Fruit fly (Drosophila melanogaster): Measurements from ENCODE around the gene wake.

Gene wake

DNA sequence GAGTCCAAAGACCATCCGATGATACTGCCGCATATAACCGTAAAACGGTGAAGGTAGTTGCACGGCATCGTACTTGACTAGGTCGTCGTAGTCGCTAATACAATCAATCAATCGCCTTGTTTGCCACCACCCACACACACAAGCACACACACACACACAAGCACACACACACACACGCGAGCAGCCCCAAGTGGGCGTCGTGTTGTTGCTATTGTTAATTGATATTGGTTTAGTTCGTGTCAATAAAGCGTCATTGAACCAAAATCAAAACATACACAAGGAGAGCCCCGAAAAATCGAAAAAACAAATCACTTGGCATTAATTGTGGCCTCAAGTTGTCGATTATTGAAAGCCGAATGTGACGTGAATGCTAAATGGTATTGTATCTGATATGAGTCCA lies 43.2 kb upstream of the wake start (continued):
- peak; percentile 47; the same call in 1 of the 2 replicates for TF ChIP-seq CG17328 (GFP tag; IDR thresholded peaks at IDR 0.05)
- TF ChIP-seq sima (GFP tag; optimal IDR thresholded peaks at IDR 0.05), result no peak
- TF ChIP-seq CG11504 (tag; optimal IDR thresholded peaks at IDR 0.05), result peak; percentile 15
- TF ChIP-seq HLH3B (GFP tag; IDR thresholded peaks at IDR 0.05), result peak; percentile 59; the same call in 1 of the 2 replicates
- peak; percentile 59 for TF ChIP-seq CG15514 (GFP tag; optimal IDR thresholded peaks at IDR 0.05)
- TF ChIP-seq scrt (GFP tag; optimal IDR thresholded peaks at IDR 0.05), result peak; percentile 12
- peak; percentile 5 for TF ChIP-seq D19A (tag; optimal IDR thresholded peaks at IDR 0.05)
- peak; percentile 29 for TF ChIP-seq CG3281 (GFP tag; optimal IDR thresholded peaks at IDR 0.05)
- TF ChIP-seq D (optimal IDR thresholded peaks at IDR 0.05), result no peak
- peak; percentile 1 for TF ChIP-seq D (GFP tag; optimal IDR thresholded peaks at IDR 0.05)
- TF ChIP-seq E2f2 (GFP tag; IDR thresholded peaks at IDR 0.05), result peak; percentile 33; the same call in 1 of the 2 replicates
- peak; percentile 18 for TF ChIP-seq Jarid2 (GFP tag; optimal IDR thresholded peaks at IDR 0.05)
- peak; percentile 44 for TF ChIP-seq CG11723 (GFP tag; optimal IDR thresholded peaks at IDR 0.05)
- TF ChIP-seq CG4707 (GFP tag; optimal IDR thresholded peaks at IDR 0.05), result peak; percentile 40
- TF ChIP-seq trem (tag; optimal IDR thresholded peaks at IDR 0.05), result no peak
- peak; percentile 77 for TF ChIP-seq CG11398 (GFP tag; optimal IDR thresholded peaks at IDR 0.05)
- TF ChIP-seq Bdp1 (GFP tag; optimal IDR thresholded peaks at IDR 0.05), result peak; percentile 11
- no peak for TF ChIP-seq ap (GFP tag; IDR thresholded peaks at IDR 0.05)
- TF ChIP-seq Fer3 (tag; optimal IDR thresholded peaks at IDR 0.05), result peak; percentile 52
- peak; percentile 54 for TF ChIP-seq CG1233 (GFP tag; optimal IDR thresholded peaks at IDR 0.05)
- TF ChIP-seq Tbp (GFP tag; optimal IDR thresholded peaks at IDR 0.05), result no peak
- no peak for TF ChIP-seq vnd (GFP tag; IDR thresholded peaks at IDR 0.05; ENCODE audit: partially characterized antibody)
- peak; percentile 43; the same call in 1 of the 2 replicates for TF ChIP-seq vvl (GFP tag; IDR thresholded peaks at IDR 0.05)
- TF ChIP-seq nerfin-1 (tag; optimal IDR thresholded peaks at IDR 0.05), result no peak
- TF ChIP-seq CG7745 (tag; optimal IDR thresholded peaks at IDR 0.05), result no peak
- no peak for TF ChIP-seq az2 (GFP tag; optimal IDR thresholded peaks at IDR 0.05)
- peak; percentile 9 for TF ChIP-seq CG10274 (GFP tag; optimal IDR thresholded peaks at IDR 0.05)
- no peak for TF ChIP-seq repo (GFP tag; optimal IDR thresholded peaks at IDR 0.05)
- no peak for TF ChIP-seq ab (GFP tag; optimal IDR thresholded peaks at IDR 0.05)
- peak in 1 of 2 experiments; percentile 47 for TF ChIP-seq dpn (GFP tag; optimal IDR thresholded peaks at IDR 0.05)
- peak; percentile 11 for TF ChIP-seq CG12391 (tag; optimal IDR thresholded peaks at IDR 0.05)
- TF ChIP-seq CG12769 (tag; optimal IDR thresholded peaks at IDR 0.05), result peak; percentile 63
- peak; percentile 64 for TF ChIP-seq CG1603 (tag; optimal IDR thresholded peaks at IDR 0.05)
- peak; percentile 66; the same call in 2 of the 3 replicates for TF ChIP-seq so (GFP tag; IDR thresholded peaks at IDR 0.05)
- TF ChIP-seq salm (tag; optimal IDR thresholded peaks at IDR 0.05), result no peak
- TF ChIP-seq Atf6 (GFP tag; IDR thresholded peaks at IDR 0.05), result peak; percentile 78
- peak; percentile 41; the same call in 1 of the 2 replicates for TF ChIP-seq CG32767 (GFP tag; IDR thresholded peaks at IDR 0.05)
- TF ChIP-seq CG14050 (GFP tag; IDR thresholded peaks at IDR 0.05), result 0 out of 3 replicates have a peak, but pooled peaks have one; percentile 23
- TF ChIP-seq CG11093 (GFP tag; IDR thresholded peaks at IDR 0.05), result peak; percentile 7; the same call in 1 of the 3 replicates
- TF ChIP-seq Bteb2 (GFP tag; optimal IDR thresholded peaks at IDR 0.05), result no peak
- no peak for TF ChIP-seq CG30431 (GFP tag; optimal IDR thresholded peaks at IDR 0.05)
- no peak for TF ChIP-seq slou (GFP tag; optimal IDR thresholded peaks at IDR 0.05)
- TF ChIP-seq crol (GFP tag; IDR thresholded peaks at IDR 0.05), result no peak
- peak; percentile 62 for TF ChIP-seq exex (tag; optimal IDR thresholded peaks at IDR 0.05)
- TF ChIP-seq HmgZ (tag; optimal IDR thresholded peaks at IDR 0.05), result peak; percentile 56
- TF ChIP-seq dmrt11E (tag; optimal IDR thresholded peaks at IDR 0.05), result peak; percentile 48
- peak; percentile 28 for TF ChIP-seq CG10654 (GFP tag; optimal IDR thresholded peaks at IDR 0.05)
- 0 out of 2 replicates have a peak, but pooled peaks have one; percentile 40 for TF ChIP-seq danr (GFP tag; IDR thresholded peaks at IDR 0.05)
- peak in 1 of 3 experiments; percentile 30 for TF ChIP-seq lola (GFP tag; optimal IDR thresholded peaks at IDR 0.05)
- peak; percentile 15 for TF ChIP-seq NC2β (GFP tag; optimal IDR thresholded peaks at IDR 0.05)
- no peak for TF ChIP-seq CG5953 (GFP tag; IDR thresholded peaks at IDR 0.05)
